Fruit fly (Drosophila melanogaster): ENCODE data around the gene Wnt10.

Wnt10 gene

DNA sequence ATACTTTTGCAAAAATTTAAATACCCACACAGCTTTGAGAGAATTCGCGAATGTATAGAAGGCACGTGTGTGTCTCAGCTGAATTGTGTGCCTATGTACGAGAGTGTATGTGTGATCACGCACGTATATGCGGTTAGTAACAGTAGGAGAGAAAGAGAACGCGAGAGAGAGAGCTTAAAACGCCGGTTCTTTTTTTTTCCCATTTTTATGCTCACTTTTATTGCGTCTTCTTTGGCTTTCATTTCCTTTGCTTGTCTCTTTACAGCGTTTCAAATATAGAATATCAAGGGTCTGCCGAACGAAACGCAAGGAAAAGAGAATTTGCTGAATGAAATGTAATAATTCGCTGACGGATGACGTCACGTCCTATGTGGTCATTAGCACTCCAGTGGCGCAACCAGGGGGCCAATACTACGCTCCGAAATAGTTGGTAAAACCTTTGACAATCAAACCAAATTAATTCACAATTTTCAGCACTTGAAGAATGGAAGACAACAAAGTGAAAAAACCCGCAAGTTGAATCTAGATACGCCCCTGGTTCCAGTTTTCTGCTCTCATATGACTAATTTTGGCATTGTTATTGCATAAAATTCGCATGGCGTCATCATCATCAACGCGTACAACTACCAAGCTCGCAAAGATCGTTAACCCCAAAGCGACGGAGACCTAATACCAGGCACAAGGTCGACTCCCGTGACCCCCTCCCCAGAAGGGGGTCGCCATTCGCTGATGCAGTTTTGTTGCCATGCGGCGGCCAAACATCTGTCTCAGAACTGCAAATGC is 61.9 kb downstream of the Wnt10 start (continued):
- no peak for TF ChIP-seq nom (GFP tag; optimal IDR thresholded peaks at IDR 0.05)
- TF ChIP-seq CG8944 (GFP tag; optimal IDR thresholded peaks at IDR 0.05): peak; percentile 25
- no peak for TF ChIP-seq nerfin-2 (GFP tag; IDR thresholded peaks at IDR 0.05; ENCODE audit: partially characterized antibody)
- TF ChIP-seq vfl (GFP tag; optimal IDR thresholded peaks at IDR 0.05): peak; percentile 77
- peak; percentile 53 for TF ChIP-seq CG7556 (GFP tag; optimal IDR thresholded peaks at IDR 0.05)
- peak; percentile 55 for TF ChIP-seq CG10209 (GFP tag; optimal IDR thresholded peaks at IDR 0.05)
- TF ChIP-seq CG34422 (GFP tag; IDR thresholded peaks at IDR 0.05): peak; percentile 47; the same call in 1 of the 3 replicates
- TF ChIP-seq sob (GFP tag; IDR thresholded peaks at IDR 0.05): peak; percentile 77
- no peak for TF ChIP-seq D (optimal IDR thresholded peaks at IDR 0.05)
- TF ChIP-seq D (GFP tag; optimal IDR thresholded peaks at IDR 0.05): no peak
- TF ChIP-seq CG11247 (GFP tag; IDR thresholded peaks at IDR 0.05): peak; percentile 76
- TF ChIP-seq CG13775 (GFP tag; optimal IDR thresholded peaks at IDR 0.05): peak; percentile 70
- TF ChIP-seq CG2678 (tag; optimal IDR thresholded peaks at IDR 0.05): peak; percentile 68
- no peak for TF ChIP-seq CG8290 (GFP tag; optimal IDR thresholded peaks at IDR 0.05)
- peak in 1 of 2 experiments; percentile 89 for TF ChIP-seq CG8290 (tag; optimal IDR thresholded peaks at IDR 0.05)
- TF ChIP-seq CG6791 (GFP tag; IDR thresholded peaks at IDR 0.05; ENCODE audit: partially characterized antibody): no peak
- peak; percentile 26 for TF ChIP-seq sens (GFP tag)
- TF ChIP-seq wdn (GFP tag; IDR thresholded peaks at IDR 0.05): peak; percentile 82
- peak; percentile 40 for TF ChIP-seq kay (GFP tag; optimal IDR thresholded peaks at IDR 0.05)
- TF ChIP-seq CrebB (tag; optimal IDR thresholded peaks at IDR 0.05): peak; percentile 47
- TF ChIP-seq Hr39 (optimal IDR thresholded peaks at IDR 0.05): no peak
- peak; percentile 43; the same call in 1 of the 2 replicates for TF ChIP-seq CG4730 (GFP tag; IDR thresholded peaks at IDR 0.05)
- no peak for TF ChIP-seq Dip2 (GFP tag; IDR thresholded peaks at IDR 0.05)
- peak; percentile 1 for TF ChIP-seq NC2α (GFP tag; optimal IDR thresholded peaks at IDR 0.05)
- peak; percentile 22 for TF ChIP-seq CG12659 (GFP tag; optimal IDR thresholded peaks at IDR 0.05)
- TF ChIP-seq dysf (GFP tag; IDR thresholded peaks at IDR 0.05): peak; percentile 72; the same call in 2 of the 3 replicates
- peak; percentile 52 for TF ChIP-seq ERR (GFP tag; optimal IDR thresholded peaks at IDR 0.05)
- TF ChIP-seq esg (GFP tag; conservative IDR thresholded peaks at IDR 0.05): peak; percentile 28; the same call in 1 of the 2 replicates
- peak; percentile 42 for TF ChIP-seq jumu (GFP tag; optimal IDR thresholded peaks at IDR 0.05)
- peak; percentile 19 for TF ChIP-seq Max (GFP tag; optimal IDR thresholded peaks at IDR 0.05)
- peak; percentile 76 for TF ChIP-seq luna (GFP tag; optimal IDR thresholded peaks at IDR 0.05)
- no peak for TF ChIP-seq GATAe (GFP tag; conservative IDR thresholded peaks at IDR 0.05)
- peak; percentile 68 for TF ChIP-seq gsb (GFP tag; IDR thresholded peaks at IDR 0.05)
- peak; percentile 95 for TF ChIP-seq slbo (GFP tag; IDR thresholded peaks at IDR 0.05)
- TF ChIP-seq CG13624 (GFP tag; optimal IDR thresholded peaks at IDR 0.05): peak; percentile 83
- TF ChIP-seq CG18262 (tag; optimal IDR thresholded peaks at IDR 0.05): no peak
- peak; percentile 52 for TF ChIP-seq CG9876 (GFP tag; optimal IDR thresholded peaks at IDR 0.05)
- peak; percentile 59 for TF ChIP-seq shn (GFP tag; optimal IDR thresholded peaks at IDR 0.05)
- TF ChIP-seq tap (tag; optimal IDR thresholded peaks at IDR 0.05): no peak
- TF ChIP-seq Dbx (GFP tag; IDR thresholded peaks at IDR 0.05): peak; percentile 92
- TF ChIP-seq CG12744 (GFP tag; optimal IDR thresholded peaks at IDR 0.05): peak; percentile 45
- peak; percentile 67 for TF ChIP-seq gem (tag; optimal IDR thresholded peaks at IDR 0.05)
- TF ChIP-seq ab (GFP tag; optimal IDR thresholded peaks at IDR 0.05): peak; percentile 32
- TF ChIP-seq klu (GFP tag; IDR thresholded peaks at IDR 0.05): peak; percentile 50
- peak; percentile 43; the same call in 1 of the 3 replicates for TF ChIP-seq so (GFP tag; IDR thresholded peaks at IDR 0.05)
- 0 out of 2 replicates have a peak, but pooled peaks have one; percentile 18 for TF ChIP-seq crol (GFP tag; IDR thresholded peaks at IDR 0.05)
- peak; percentile 83 for TF ChIP-seq Taf1 (GFP tag; IDR thresholded peaks at IDR 0.05)
- TF ChIP-seq CG4282 (GFP tag; optimal IDR thresholded peaks at IDR 0.05): peak; percentile 8
- no peak for TF ChIP-seq NC2β (GFP tag; optimal IDR thresholded peaks at IDR 0.05)
- TF ChIP-seq CG31365 (tag; optimal IDR thresholded peaks at IDR 0.05): no peak
- peak; percentile 15 for TF ChIP-seq pnt (GFP tag; optimal IDR thresholded peaks at IDR 0.05)
